Fruit fly (Drosophila melanogaster) whole organism, prepupa: ENCODE results near the gene OtopLa.

Experiments
- CG15336 ChIP-seq: fragments of 200-800 bp; sonication (Bioruptor generic); IDR thresholded peaks from 2 replicates; pipeline ENCODE4 v1.3.6; 2022; ENCODE audit warnings: missing biosample characterization, missing genetic modification characterization
- CG31627 ChIP-seq: fragments of 200-800 bp; sonication (Bioruptor generic); optimal IDR thresholded peaks from 3 replicates; lab custom pipeline; 2016; ENCODE audit warnings: missing biosample characterization, missing genetic modification characterization
- CG6276 ChIP-seq: fragments of 200-800 bp; sonication (Bioruptor generic); optimal IDR thresholded peaks from 2 replicates; lab custom pipeline; 2017; ENCODE audit warnings: missing biosample characterization, mild to moderate bottlenecking, missing genetic modification characterization
- CG6792 ChIP-seq: fragments of 200-800 bp; sonication (Bioruptor generic); optimal IDR thresholded peaks from 3 replicates; lab custom pipeline; 2016; ENCODE audit warnings: missing biosample characterization, missing genetic modification characterization
- CG9139 ChIP-seq: fragments of 200-800 bp; sonication (Bioruptor generic); optimal IDR thresholded peaks from 3 replicates; lab custom pipeline; 2017; ENCODE audit warnings: missing biosample characterization, mild to moderate bottlenecking, missing genetic modification characterization
- Ets21C ChIP-seq: fragments of 200-800 bp; sonication (Bioruptor generic); optimal IDR thresholded peaks from 3 replicates; lab custom pipeline; 2016; ENCODE audit warnings: missing biosample characterization, missing genetic modification characterization
- Met ChIP-seq: fragments of 200-800 bp; sonication (Bioruptor generic); optimal IDR thresholded peaks from 3 replicates; lab custom pipeline; 2016; ENCODE audit warnings: missing biosample characterization, missing genetic modification characterization
- achi ChIP-seq: fragments of 200-800 bp; sonication (Bioruptor generic); optimal IDR thresholded peaks from 3 replicates; lab custom pipeline; 2016; ENCODE audit warnings: missing biosample characterization, missing genetic modification characterization
- esn ChIP-seq: fragments of 200-800 bp; sonication (Bioruptor generic); optimal IDR thresholded peaks from 2 replicates; lab custom pipeline; 2016; ENCODE audit warnings: missing biosample characterization, mild to moderate bottlenecking, missing genetic modification characterization, moderate library complexity
- net ChIP-seq: fragments of 200-800 bp; sonication (Bioruptor generic); optimal IDR thresholded peaks from 3 replicates; lab custom pipeline; 2016; ENCODE audit warnings: missing biosample characterization, missing genetic modification characterization
- ss ChIP-seq, 2 experiments: fragments of 200-800 bp; sonication (Bioruptor generic); optimal IDR thresholded peaks; 2 replicates in 1 of 2; 3 replicates in 1 of 2; lab custom pipeline; 2017 to 2018; ENCODE audit warnings: mild to moderate bottlenecking in 2 of 2, missing biosample characterization in 2 of 2, missing genetic modification characterization in 2 of 2, moderate library complexity in 1 of 2
- topi ChIP-seq: fragments of 200-800 bp; sonication (Bioruptor generic); optimal IDR thresholded peaks from 3 replicates; lab custom pipeline; 2016; ENCODE audit warnings: missing biosample characterization, missing genetic modification characterization

The OtopLa gene

dm6 chrX:5579484-5579883, 68.8 kb downstream of the OtopLa start:
- TF ChIP-seq achi (GFP tag; lab: Kevin White, UChicago) (no peak), CG31627 (GFP tag; lab: Kevin White, UChicago) (no peak), net (no peak), CG6276 (no peak), CG6792 (GFP tag; lab: Kevin White, UChicago) (no peak), Ets21C (GFP tag; lab: Kevin White, UChicago) (no peak), topi (GFP tag; lab: Kevin White, UChicago) (no peak), Met (GFP tag; lab: Kevin White, UChicago) (no peak), esn (no peak), CG15336 (GFP tag; lab: Robert Waterston, UW) (no peak), CG9139 (GFP tag; lab: Kevin White, UChicago) (no peak), ss (GFP tag; optimal IDR thresholded peaks at IDR 0.05; lab: Kevin White, UChicago) (no peak)
